Fruit fly (Drosophila melanogaster): ENCODE measurements around the gene Nedd4.

Nedd4 gene

DNA sequence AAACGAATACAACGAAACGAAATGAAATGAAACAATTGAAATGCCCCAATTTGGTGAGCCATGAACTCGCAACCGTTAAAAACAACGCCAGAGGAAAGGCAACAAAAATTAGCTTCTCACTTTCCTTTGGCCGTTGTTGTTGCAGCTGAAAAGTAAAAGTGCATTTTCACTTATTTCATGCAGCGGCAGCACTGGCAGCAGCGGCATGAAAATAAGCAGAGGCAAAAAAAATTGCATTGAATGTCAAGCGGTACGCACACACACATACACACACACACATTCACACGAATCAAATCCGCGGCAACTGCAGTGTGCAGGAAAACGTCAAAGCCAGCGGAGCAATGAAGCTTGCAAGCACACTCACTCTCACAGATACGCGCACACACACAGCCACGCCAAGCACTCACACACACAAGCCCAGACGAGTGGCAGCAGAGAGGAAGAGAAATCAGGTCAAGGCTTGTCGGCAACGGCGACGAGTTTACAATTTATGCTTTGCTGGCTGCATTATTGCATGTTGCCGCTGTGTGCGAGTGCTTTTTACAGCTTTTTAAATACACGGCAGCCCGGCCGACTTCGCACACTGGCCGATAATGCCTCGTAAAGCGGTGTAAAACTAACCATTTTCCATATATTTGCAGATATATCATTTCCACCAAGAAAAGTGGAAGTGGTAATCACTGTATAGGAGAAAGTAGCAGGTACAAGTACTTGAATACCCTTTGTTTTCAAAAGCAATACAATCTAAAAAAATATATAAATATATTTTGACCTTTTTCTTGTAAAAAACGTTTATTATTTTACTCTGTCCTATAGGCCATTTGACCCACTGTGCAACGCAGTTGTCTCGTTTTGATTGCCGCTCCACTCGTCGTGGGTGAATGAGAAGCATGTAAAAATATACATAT lies 36.7 kb downstream of the Nedd4 start (continued):
- TF ChIP-seq CG6689 (GFP tag; IDR thresholded peaks at IDR 0.05) (peak; percentile 76), vvl (GFP tag; IDR thresholded peaks at IDR 0.05) (peak; percentile 81), Hr78 (GFP tag; optimal IDR thresholded peaks at IDR 0.05) (peak in 1 of 2 experiments; percentile 71), CG9932 (GFP tag; IDR thresholded peaks at IDR 0.05) (no peak), Meics (GFP tag; optimal IDR thresholded peaks at IDR 0.05) (peak; percentile 62), CG9437 (GFP tag; optimal IDR thresholded peaks at IDR 0.05) (peak; percentile 76), CG8359 (GFP tag; optimal IDR thresholded peaks at IDR 0.05; ENCODE audit: borderline replicate concordance) (peak; percentile 67), Pdp1 (GFP tag; optimal IDR thresholded peaks at IDR 0.05) (peak in 1 of 2 experiments; percentile 14), exex (tag; optimal IDR thresholded peaks at IDR 0.05) (no peak), CG3407 (GFP tag; optimal IDR thresholded peaks at IDR 0.05) (peak; percentile 87), Atf-2 (GFP tag; optimal IDR thresholded peaks at IDR 0.05) (no peak), otp (GFP tag; IDR thresholded peaks at IDR 0.05) (0 out of 3 replicates have a peak, but pooled peaks have one; percentile 50), CG10543 (GFP tag; optimal IDR thresholded peaks at IDR 0.05) (peak; percentile 37), NFAT (GFP tag; IDR thresholded peaks at IDR 0.05) (no peak), BtbVII (GFP tag; optimal IDR thresholded peaks at IDR 0.05) (peak; percentile 59), fru (optimal IDR thresholded peaks at IDR 0.05) (no peak), ewg (GFP tag; optimal IDR thresholded peaks at IDR 0.05) (peak; percentile 85), fd96Cb (tag; optimal IDR thresholded peaks at IDR 0.05) (peak; percentile 90), CG2116 (GFP tag; optimal IDR thresholded peaks at IDR 0.05) (no peak), slou (GFP tag; optimal IDR thresholded peaks at IDR 0.05) (no peak), dmrt99B (tag; optimal IDR thresholded peaks at IDR 0.05) (peak; percentile 95), CG32772 (GFP tag; IDR thresholded peaks at IDR 0.05) (peak; percentile 73), hbn (GFP tag; IDR thresholded peaks at IDR 0.05; ENCODE audit: partially characterized antibody) (no peak), TFAM (GFP tag; optimal IDR thresholded peaks at IDR 0.05) (peak; percentile 34), scrt (GFP tag; optimal IDR thresholded peaks at IDR 0.05) (peak; percentile 45), ken (GFP tag; IDR thresholded peaks at IDR 0.05) (peak; percentile 82), Kr (GFP tag; optimal IDR thresholded peaks at IDR 0.05) (no peak), onecut (GFP tag; IDR thresholded peaks at IDR 0.05) (peak; percentile 51; the same call in 1 of the 2 replicates), ro (GFP tag; IDR thresholded peaks at IDR 0.05) (0 out of 2 replicates have a peak, but pooled peaks have one; percentile 21), CG31388 (GFP tag; optimal IDR thresholded peaks at IDR 0.05) (peak; percentile 23), CG17802 (tag; optimal IDR thresholded peaks at IDR 0.05) (peak; percentile 56), wor (GFP tag; IDR thresholded peaks at IDR 0.05) (peak; percentile 92), Hr3 (GFP tag; optimal IDR thresholded peaks at IDR 0.05) (peak; percentile 80), Atf6 (GFP tag; IDR thresholded peaks at IDR 0.05) (peak; percentile 33; the same call in 1 of the 2 replicates), HmgZ (tag; optimal IDR thresholded peaks at IDR 0.05) (peak; percentile 37), Ptx1 (GFP tag; IDR thresholded peaks at IDR 0.05) (peak; percentile 81), Nf-YC (tag; optimal IDR thresholded peaks at IDR 0.05) (peak; percentile 66), Hmx (GFP tag; optimal IDR thresholded peaks at IDR 0.05) (no peak), D19A (tag; optimal IDR thresholded peaks at IDR 0.05) (peak; percentile 80), lbe (GFP tag; optimal IDR thresholded peaks at IDR 0.05) (peak; percentile 85), ac (GFP tag; optimal IDR thresholded peaks at IDR 0.05) (no peak), gem (tag; optimal IDR thresholded peaks at IDR 0.05) (peak; percentile 90), CG2202 (tag; optimal IDR thresholded peaks at IDR 0.05) (no peak), Med (GFP tag) (peak; percentile 77), trem (tag; optimal IDR thresholded peaks at IDR 0.05) (peak; percentile 65), dmrt11E (tag; optimal IDR thresholded peaks at IDR 0.05) (no peak), CG9817 (tag; optimal IDR thresholded peaks at IDR 0.05) (peak; percentile 57), Oli (tag; optimal IDR thresholded peaks at IDR 0.05) (peak; percentile 92)
